Worm (Caenorhabditis elegans) whole organism, L4 larva: ENCODE measurements around the gene fbxa-133.
"Not testable (repeated sequence)": the region's sequence is repeated elsewhere in the genome, so short reads cannot be mapped to it uniquely, and the experiment has no call there.

Experiments used
- egl-27 ChIP-seq: sonication (generic microtip); optimal IDR thresholded peaks from 3 replicates; lab custom pipeline; 2017; ENCODE audit warnings: missing biosample characterization, missing genetic modification reagents, missing genetic modification characterization
- lsy-2 ChIP-seq, 2 experiments: fragments of 150-350 bp in 1 of 2; sonication (generic microtip) in 1 of 2; optimal IDR thresholded peaks; 2 replicates each; lab custom pipeline; 2014 to 2017; ENCODE audit warnings: missing biosample characterization in 2 of 2, missing genetic modification characterization in 2 of 2
- pha-4 ChIP-seq, 2 experiments: fragments of 150-350 bp in 1 of 2; fragments of 200-800 bp in 1 of 2; sonication (Bioruptor generic) in 1 of 2; IDR thresholded peaks in 1 of 2; optimal IDR thresholded peaks in 1 of 2; 2 replicates each; pipeline versions ENCODE4 v1.3.6 to Lab custom; 2014 to 2022; ENCODE audit warnings: missing genetic modification characterization in 2 of 2, missing genetic modification reagents in 2 of 2, missing biosample characterization in 1 of 2, missing compliant biosample characterization in 1 of 2
- php-3 ChIP-seq: fragments of 200-800 bp; sonication (Bioruptor generic); IDR thresholded peaks from 2 replicates; pipeline ENCODE4 v1.3.6; 2022; ENCODE audit warnings: missing genetic modification reagents, missing genetic modification characterization, missing compliant biosample characterization

- not testable (repeated sequence) for TF ChIP-seq php-3 (GFP tag; lab: Robert Waterston, UW); lsy-2 (tag; optimal IDR thresholded peaks at IDR 0.05; lab: Kevin White, UChicago); egl-27 (tag; lab: Kevin White, UChicago); pha-4 (GFP tag; IDR thresholded peaks at IDR 0.05; lab: Robert Waterston, UW); pha-4 (tag; optimal IDR thresholded peaks at IDR 0.05; lab: Kevin White, UChicago)
Observed at ce11 chrV:17606050-17606449, 21.5 kb downstream of the fbxa-133 start, which contains the start of gene Y6G8.16.
